Fruit fly (Drosophila melanogaster) whole organism, embryonic: ENCODE measurements around the gene Or85c.

Experiments used
- Ada2b ChIP-seq: fragments of 200-800 bp; sonication (Bioruptor generic); IDR thresholded peaks from 2 replicates; pipeline ENCODE4 v1.3.6; 2022; ENCODE audit warnings: missing biosample characterization, missing genetic modification characterization
- CG10979 ChIP-seq: fragments of 200-800 bp; sonication (Bioruptor generic); optimal IDR thresholded peaks from 2 replicates; lab custom pipeline; 2018; ENCODE audit warnings: missing biosample characterization, mild to moderate bottlenecking, missing genetic modification characterization, moderate library complexity
- CG11456 ChIP-seq: fragments of 200-800 bp; sonication (Bioruptor generic); IDR thresholded peaks from 3 replicates; pipeline ENCODE4 v1.3.6; 2022; ENCODE audit warnings: missing biosample characterization, missing genetic modification characterization
- CG11504 ChIP-seq: fragments of 200-800 bp; sonication (Bioruptor generic); optimal IDR thresholded peaks from 3 replicates; lab custom pipeline; 2019; ENCODE audit warnings: missing biosample characterization, mild to moderate bottlenecking, missing genetic modification characterization, moderate library complexity
- CG11723 ChIP-seq: fragments of 200-800 bp; sonication (Bioruptor generic); optimal IDR thresholded peaks from 2 replicates; lab custom pipeline; 2017; ENCODE audit warnings: missing biosample characterization, mild to moderate bottlenecking, missing genetic modification characterization
- CG12659 ChIP-seq: fragments of 200-800 bp; sonication (Bioruptor generic); optimal IDR thresholded peaks from 3 replicates; lab custom pipeline; 2017; ENCODE audit warnings: mild to moderate bottlenecking, missing biosample characterization, missing genetic modification reagents, missing genetic modification characterization
- CG14014 ChIP-seq: fragments of 200-800 bp; sonication (Bioruptor generic); IDR thresholded peaks from 2 replicates; pipeline ENCODE4 v1.3.6; 2022; ENCODE audit warnings: missing biosample characterization, missing genetic modification characterization
- CG14860 ChIP-seq: fragments of 200-800 bp; sonication (Bioruptor generic); IDR thresholded peaks from 3 replicates; pipeline ENCODE4 v1.3.6; 2022; ENCODE audit warnings: missing biosample characterization, missing genetic modification characterization; ENCODE audit not compliant: partially characterized antibody
- CG17829 ChIP-seq: fragments of 200-800 bp; optimal IDR thresholded peaks from 2 replicates; lab custom pipeline; 2019; ENCODE audit warnings: missing biosample characterization, mild to moderate bottlenecking, missing genetic modification characterization, moderate library complexity
- CG18262 ChIP-seq: fragments of 200-800 bp; optimal IDR thresholded peaks from 3 replicates; lab custom pipeline; 2019; ENCODE audit warnings: missing biosample characterization, mild to moderate bottlenecking, missing genetic modification characterization, moderate library complexity
- CG30020 ChIP-seq: fragments of 200-800 bp; optimal IDR thresholded peaks from 2 replicates; lab custom pipeline; 2019; ENCODE audit warnings: missing biosample characterization, mild to moderate bottlenecking, missing genetic modification characterization, moderate library complexity
- CG30403 ChIP-seq: fragments of 200-800 bp; sonication (Bioruptor generic); optimal IDR thresholded peaks from 3 replicates; lab custom pipeline; 2016; ENCODE audit warnings: missing biosample characterization, missing genetic modification characterization
- CG31441 ChIP-seq: fragments of 200-800 bp; sonication (Bioruptor generic); IDR thresholded peaks from 2 replicates; pipeline ENCODE4 v1.3.6; 2022; ENCODE audit warnings: missing biosample characterization, missing genetic modification characterization
- CG4424 ChIP-seq: fragments of 200-800 bp; sonication (Bioruptor generic); optimal IDR thresholded peaks from 3 replicates; lab custom pipeline; 2016; ENCODE audit warnings: missing biosample characterization, missing genetic modification characterization
- CG6689 ChIP-seq: fragments of 200-800 bp; sonication (Bioruptor generic); IDR thresholded peaks from 2 replicates; pipeline ENCODE4 v1.3.6; 2022; ENCODE audit warnings: missing biosample characterization, missing genetic modification characterization
- CG7839 ChIP-seq: fragments of 200-800 bp; sonication (Bioruptor generic); optimal IDR thresholded peaks from 3 replicates; lab custom pipeline; 2018; ENCODE audit warnings: missing biosample characterization, mild to moderate bottlenecking, missing genetic modification characterization, moderate library complexity
- CG8290 ChIP-seq, 3 experiments: fragments of 200-800 bp; sonication (Bioruptor generic); optimal IDR thresholded peaks; 2 replicates each; lab custom pipeline; 2016 to 2019; ENCODE audit warnings: missing biosample characterization in 3 of 3, missing genetic modification characterization in 3 of 3, mild to moderate bottlenecking in 2 of 3, moderate library complexity in 1 of 3
- CG8924 ChIP-seq: fragments of 200-800 bp; optimal IDR thresholded peaks from 3 replicates; lab custom pipeline; 2019; ENCODE audit warnings: missing biosample characterization, mild to moderate bottlenecking, missing genetic modification characterization, moderate library complexity
- CG9437 ChIP-seq: fragments of 200-800 bp; sonication (Bioruptor generic); optimal IDR thresholded peaks from 2 replicates; lab custom pipeline; 2018; ENCODE audit warnings: missing biosample characterization, mild to moderate bottlenecking, missing genetic modification characterization
- CoRest ChIP-seq: fragments of 200-800 bp; sonication (Bioruptor generic); optimal IDR thresholded peaks from 3 replicates; lab custom pipeline; 2018; ENCODE audit warnings: missing biosample characterization, mild to moderate bottlenecking, missing genetic modification characterization, moderate library complexity
- Fer2 ChIP-seq: fragments of 200-800 bp; sonication (Bioruptor generic); optimal IDR thresholded peaks from 2 replicates; lab custom pipeline; 2018; ENCODE audit warnings: missing biosample characterization, mild to moderate bottlenecking, missing genetic modification characterization, moderate library complexity
- Hmx ChIP-seq: fragments of 200-800 bp; sonication (Bioruptor generic); optimal IDR thresholded peaks from 2 replicates; lab custom pipeline; 2016; ENCODE audit warnings: missing biosample characterization, missing genetic modification characterization
- Hr51 ChIP-seq, 2 experiments: fragments of 200-800 bp; sonication (Bioruptor generic); optimal IDR thresholded peaks; 2 replicates in 1 of 2; 3 replicates in 1 of 2; lab custom pipeline; 2016 to 2018; ENCODE audit warnings: missing biosample characterization in 2 of 2, missing genetic modification characterization in 2 of 2, mild to moderate bottlenecking in 1 of 2, moderate library complexity in 1 of 2
- PHDP ChIP-seq: fragments of 200-800 bp; sonication (Bioruptor generic); optimal IDR thresholded peaks from 3 replicates; lab custom pipeline; 2018; ENCODE audit warnings: missing biosample characterization, mild to moderate bottlenecking, missing genetic modification characterization, moderate library complexity
- Sox100B ChIP-seq: fragments of 200-800 bp; sonication (Bioruptor generic); optimal IDR thresholded peaks from 3 replicates; lab custom pipeline; 2018; ENCODE audit warnings: missing biosample characterization, mild to moderate bottlenecking, missing genetic modification characterization
- Tbp ChIP-seq: fragments of >200 bp; optimal IDR thresholded peaks from 2 replicates; lab custom pipeline; 2018; ENCODE audit warnings: missing biosample characterization, missing genetic modification characterization
- Vsx1 ChIP-seq: fragments of 200-800 bp; sonication (Bioruptor generic); optimal IDR thresholded peaks from 2 replicates; lab custom pipeline; 2017; ENCODE audit warnings: missing biosample characterization, mild to moderate bottlenecking, missing genetic modification characterization, missing genetic modification reagents
- bcd ChIP-seq: fragments of 200-800 bp; sonication (Bioruptor generic); optimal IDR thresholded peaks from 2 replicates; lab custom pipeline; 2017; ENCODE audit warnings: missing biosample characterization, mild to moderate bottlenecking, missing genetic modification characterization
- bsh ChIP-seq, 2 experiments: fragments of 200-800 bp; sonication (Bioruptor generic); optimal IDR thresholded peaks; 2 replicates each; lab custom pipeline; 2017 to 2018; ENCODE audit warnings: mild to moderate bottlenecking in 2 of 2, missing biosample characterization in 2 of 2, missing genetic modification characterization in 2 of 2, moderate library complexity in 1 of 2
- dimm ChIP-seq: fragments of 200-800 bp; sonication (Bioruptor generic); IDR thresholded peaks from 2 replicates; pipeline ENCODE4 v1.3.6; 2022; ENCODE audit warnings: missing biosample characterization, missing genetic modification characterization
- dmrt99B ChIP-seq: fragments of 200-800 bp; sonication (Bioruptor generic); optimal IDR thresholded peaks from 2 replicates; lab custom pipeline; 2018; ENCODE audit warnings: missing biosample characterization, mild to moderate bottlenecking, missing genetic modification characterization, moderate library complexity
- gce ChIP-seq: fragments of 200-800 bp; sonication (Bioruptor generic); IDR thresholded peaks from 3 replicates; pipeline ENCODE4 v1.3.6; 2022; ENCODE audit warnings: missing biosample characterization, missing genetic modification characterization
- grau ChIP-seq: fragments of 200-800 bp; optimal IDR thresholded peaks from 3 replicates; lab custom pipeline; 2019; ENCODE audit warnings: missing biosample characterization, mild to moderate bottlenecking, missing genetic modification characterization, moderate library complexity
- hbn ChIP-seq: fragments of 200-800 bp; sonication (Bioruptor generic); IDR thresholded peaks from 2 replicates; pipeline ENCODE4 v1.3.6; 2022; ENCODE audit warnings: missing biosample characterization, missing genetic modification characterization; ENCODE audit not compliant: partially characterized antibody
- lola ChIP-seq, 3 experiments: fragments of >200 bp in 2 of 3; fragments of 200-800 bp in 1 of 3; sonication (Bioruptor generic) in 1 of 3; optimal IDR thresholded peaks; 2 replicates each; lab custom pipeline; 2017 to 2019; ENCODE audit warnings: missing biosample characterization in 3 of 3, missing genetic modification characterization in 3 of 3, mild to moderate bottlenecking in 1 of 3, moderate library complexity in 1 of 3
- phol ChIP-seq: fragments of 200-800 bp; sonication (Bioruptor generic); optimal IDR thresholded peaks from 3 replicates; lab custom pipeline; 2018; ENCODE audit warnings: missing biosample characterization, mild to moderate bottlenecking, missing genetic modification characterization, moderate library complexity
- prd ChIP-seq, 3 experiments: fragments of >200 bp in 2 of 3; fragments of 200-800 bp in 1 of 3; sonication (Bioruptor generic) in 1 of 3; optimal IDR thresholded peaks in 2 of 3; IDR thresholded peaks in 1 of 3; 2 replicates in 2 of 3; 3 replicates in 1 of 3; pipeline versions ENCODE4 v1.3.6 to Lab custom; 2017 to 2022; ENCODE audit warnings: missing biosample characterization in 1 of 3, missing genetic modification characterization in 1 of 3
- pum ChIP-seq: fragments of 200-800 bp; sonication (Bioruptor generic); optimal IDR thresholded peaks from 2 replicates; lab custom pipeline; 2016; ENCODE audit warnings: missing biosample characterization, missing genetic modification characterization
- sd ChIP-seq: fragments of 200-800 bp; sonication (Bioruptor generic); optimal IDR thresholded peaks from 3 replicates; lab custom pipeline; 2018; ENCODE audit warnings: missing biosample characterization, mild to moderate bottlenecking, missing genetic modification characterization, moderate library complexity
- seq ChIP-seq: fragments of 200-800 bp; sonication (Bioruptor generic); IDR thresholded peaks from 2 replicates; pipeline ENCODE4 v1.3.6; 2022; ENCODE audit warnings: missing biosample characterization, missing genetic modification characterization
- sr ChIP-seq: fragments of 200-800 bp; sonication (Bioruptor generic); IDR thresholded peaks from 3 replicates; pipeline ENCODE4 v1.3.6; 2022; ENCODE audit warnings: missing biosample characterization, missing genetic modification characterization
- tgo ChIP-seq: fragments of 200-800 bp; sonication (Bioruptor generic); IDR thresholded peaks from 3 replicates; pipeline ENCODE4 v1.3.6; 2022; ENCODE audit warnings: missing biosample characterization, missing genetic modification characterization
- tio ChIP-seq: fragments of 200-800 bp; sonication (Bioruptor generic); optimal IDR thresholded peaks from 2 replicates; lab custom pipeline; 2017; ENCODE audit warnings: missing biosample characterization, missing genetic modification characterization, inconsistent platforms

Gene Or85c

DNA sequence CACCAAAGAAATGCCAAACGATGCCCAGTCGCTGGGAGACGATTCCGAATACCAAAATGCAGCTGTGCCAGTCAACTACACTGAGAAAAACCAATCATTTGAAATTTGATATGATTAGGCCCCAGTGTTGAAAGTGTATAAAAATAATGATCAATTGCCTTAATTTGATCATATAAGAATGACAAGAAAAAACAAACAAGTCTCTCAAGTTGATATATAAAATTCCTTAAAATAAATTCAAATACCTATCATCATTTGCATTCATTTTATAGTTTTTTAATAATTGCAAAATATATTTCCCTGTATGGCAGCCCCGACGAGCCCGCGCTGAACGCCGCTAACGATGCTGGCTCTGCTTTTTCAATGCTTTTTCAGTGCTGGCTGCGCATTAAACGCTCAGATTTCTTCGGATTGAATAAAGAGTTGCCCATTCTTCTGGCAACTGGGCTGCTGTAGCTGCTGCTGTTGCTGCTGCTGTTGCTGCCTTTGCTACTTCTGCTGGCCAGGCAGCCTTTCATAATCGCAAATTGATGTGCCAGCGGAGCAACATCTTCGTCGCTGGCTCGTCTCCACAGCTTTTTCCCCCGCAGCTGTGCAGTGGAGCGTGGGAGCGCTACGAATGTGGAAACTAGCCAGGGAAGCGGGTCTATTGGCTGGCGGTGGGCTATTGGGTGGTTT lies 43.0 kb downstream of the Or85c start (continued):
- TF ChIP-seq hbn (GFP tag; lab: Robert Waterston, UW) = no peak
- TF ChIP-seq Tbp (GFP tag; lab: Kevin White, UChicago) = no peak
- peak; percentile 67 for TF ChIP-seq dmrt99B
- peak; percentile 46 for TF ChIP-seq CG18262 (tag; lab: Kevin White, UChicago)
- TF ChIP-seq seq = 0 out of 2 replicates have a peak, but pooled peaks have one; percentile 24
- TF ChIP-seq Hr51 (GFP tag; optimal IDR thresholded peaks at IDR 0.05; lab: Kevin White, UChicago) = peak in 1 of 2 experiments; percentile 81
- TF ChIP-seq sd = peak; percentile 41
- no peak for TF ChIP-seq CG14860 (GFP tag; lab: Robert Waterston, UW)
- TF ChIP-seq CG6689 = peak; percentile 53
- TF ChIP-seq gce (GFP tag; lab: Robert Waterston, UW) = 0 out of 3 replicates have a peak, but pooled peaks have one; percentile 39
- TF ChIP-seq CG12659 = peak; percentile 25
- TF ChIP-seq sr = peak; percentile 89
- TF ChIP-seq PHDP (tag; lab: Kevin White, UChicago) = peak; percentile 25
- TF ChIP-seq CG4424 (GFP tag; lab: Kevin White, UChicago) = peak; percentile 38
- TF ChIP-seq CoRest = peak; percentile 53
- peak in 1 of 3 experiments; percentile 12 for TF ChIP-seq lola (GFP tag; optimal IDR thresholded peaks at IDR 0.05; lab: Kevin White, UChicago)
- TF ChIP-seq CG31441 (GFP tag; lab: Robert Waterston, UW) = peak; percentile 72
- peak; percentile 10 for TF ChIP-seq CG8290 (GFP tag; optimal IDR thresholded peaks at IDR 0.05; lab: Kevin White, UChicago)
- no peak for TF ChIP-seq CG8290 (tag; optimal IDR thresholded peaks at IDR 0.05; lab: Kevin White, UChicago)
- TF ChIP-seq CG14014 (GFP tag; lab: Robert Waterston, UW) = no peak
- TF ChIP-seq CG17829 (tag; lab: Kevin White, UChicago) = peak; percentile 45
- TF ChIP-seq Sox100B = peak; percentile 42
- TF ChIP-seq tio (GFP tag; lab: Kevin White, UChicago) = peak; percentile 18
- TF ChIP-seq CG30020 (tag; lab: Kevin White, UChicago) = no peak
- peak; percentile 30 for TF ChIP-seq CG10979
- TF ChIP-seq Vsx1 (GFP tag; lab: Kevin White, UChicago) = peak; percentile 4
- peak; percentile 13 for TF ChIP-seq bcd (GFP tag; lab: Kevin White, UChicago)
- peak; percentile 6 for TF ChIP-seq CG11723 (GFP tag; lab: Kevin White, UChicago)
- 0 out of 2 replicates have a peak, but pooled peaks have one; percentile 4 for TF ChIP-seq dimm (GFP tag; lab: Robert Waterston, UW)
- TF ChIP-seq CG9437 (GFP tag; lab: Kevin White, UChicago) = peak; percentile 0
- TF ChIP-seq prd (optimal IDR thresholded peaks at IDR 0.05; lab: Kevin White, UChicago) = no peak
- peak; percentile 54; the same call in 2 of the 3 replicates for TF ChIP-seq prd (GFP tag; IDR thresholded peaks at IDR 0.05; lab: Robert Waterston, UW)
- peak; percentile 49 for TF ChIP-seq grau (tag; lab: Kevin White, UChicago)
- TF ChIP-seq CG8924 (tag; lab: Kevin White, UChicago) = peak; percentile 17
- TF ChIP-seq CG7839 (tag; lab: Kevin White, UChicago) = peak; percentile 57
- 0 out of 3 replicates have a peak, but pooled peaks have one; percentile 30 for TF ChIP-seq CG11456
- TF ChIP-seq Fer2 (tag; lab: Kevin White, UChicago) = no peak
- peak; percentile 29 for TF ChIP-seq pum (GFP tag; lab: Kevin White, UChicago)
- peak; percentile 43; the same call in 2 of the 3 replicates for TF ChIP-seq tgo (GFP tag; lab: Robert Waterston, UW)
- TF ChIP-seq Hmx = no peak
- peak; percentile 58 for TF ChIP-seq phol
- TF ChIP-seq CG11504 = peak; percentile 72
- peak; percentile 26 for TF ChIP-seq CG30403
- TF ChIP-seq bsh (GFP tag; optimal IDR thresholded peaks at IDR 0.05; lab: Kevin White, UChicago) = peak; percentile 7 to 46
- TF ChIP-seq Ada2b (GFP tag; lab: Robert Waterston, UW) = peak; percentile 27; the same call in 1 of the 2 replicates
